Fruit fly (Drosophila melanogaster) whole organism, prepupa: ENCODE data around the gene CG31224.

Experiments used
- CG1621 ChIP-seq: fragments of 200-800 bp; sonication (Bioruptor generic); optimal IDR thresholded peaks from 3 replicates; lab custom pipeline; 2018; ENCODE audit warnings: missing biosample characterization, mild to moderate bottlenecking, missing genetic modification characterization
- CG34406 ChIP-seq: fragments of 200-800 bp; sonication (Bioruptor generic); optimal IDR thresholded peaks from 3 replicates; lab custom pipeline; 2016; ENCODE audit warnings: missing biosample characterization, missing genetic modification characterization
- Lpt ChIP-seq: fragments of 200-800 bp; sonication (Bioruptor generic); optimal IDR thresholded peaks from 3 replicates; lab custom pipeline; 2016; ENCODE audit warnings: missing biosample characterization, missing genetic modification characterization
- net ChIP-seq: fragments of 200-800 bp; sonication (Bioruptor generic); optimal IDR thresholded peaks from 3 replicates; lab custom pipeline; 2016; ENCODE audit warnings: missing biosample characterization, missing genetic modification characterization
- pdm3 ChIP-seq: fragments of 200-800 bp; sonication (Bioruptor generic); optimal IDR thresholded peaks from 3 replicates; lab custom pipeline; 2016; ENCODE audit warnings: missing biosample characterization, missing genetic modification characterization
- salr ChIP-seq, 2 experiments: fragments of 200-800 bp; sonication (Bioruptor generic); optimal IDR thresholded peaks; 3 replicates each; lab custom pipeline; 2016 to 2018; ENCODE audit warnings: missing biosample characterization in 2 of 2, missing genetic modification characterization in 2 of 2, mild to moderate bottlenecking in 1 of 2

- TF ChIP-seq pdm3 (GFP tag; lab: Kevin White, UChicago) = no peak
- TF ChIP-seq Lpt (GFP tag; lab: Kevin White, UChicago) = no peak
- no peak for TF ChIP-seq salr (GFP tag; optimal IDR thresholded peaks at IDR 0.05; lab: Kevin White, UChicago)
- no peak for TF ChIP-seq net
- TF ChIP-seq CG34406 (GFP tag; lab: Kevin White, UChicago) = no peak
- TF ChIP-seq CG1621 (tag; lab: Kevin White, UChicago) = no peak
These were observed 46.0 kb upstream of the CG31224 start, which contains the start of the genes ChAT and VAChT for dm6 chr3R:18705150-18705549.
